Worm (Caenorhabditis elegans): Measurements from ENCODE around the gene ZK616.2.

ZK616.2 gene

DNA sequence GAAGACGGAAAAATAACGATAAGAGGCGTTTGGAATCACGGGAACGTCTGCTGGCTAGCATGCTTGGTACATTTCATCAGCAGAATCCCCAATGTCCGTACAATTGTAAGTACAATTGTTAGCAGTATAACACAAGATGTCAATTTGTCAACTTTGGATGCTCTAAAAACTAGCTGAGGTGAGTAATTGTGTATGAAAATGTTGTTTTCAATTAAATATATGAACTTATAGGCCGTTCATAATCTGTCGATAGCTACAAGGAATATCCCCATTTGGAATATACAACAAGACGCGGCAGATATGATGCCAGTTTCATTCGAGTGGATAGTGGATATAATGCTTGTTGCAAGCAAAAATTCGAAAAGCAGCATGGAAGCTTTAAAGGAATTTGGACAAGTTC is 12.6 kb upstream of the ZK616.2 start, which contains the start of gene F41H10.12:
Gene F41H10.12, plus strand, starts transcription at position 301 of the 400 bp plus-strand sequence.
- no peak for TF ChIP-seq ceh-91 (GFP tag; IDR thresholded peaks at IDR 0.05)
- no peak for TF ChIP-seq let-607 (tag; optimal IDR thresholded peaks at IDR 0.05)
- TF ChIP-seq ekl-4 (GFP tag; IDR thresholded peaks at IDR 0.05): no peak
- no peak for TF ChIP-seq B0336.3 (GFP tag; IDR thresholded peaks at IDR 0.05)
- no peak for TF ChIP-seq K11D2.4 (GFP tag; IDR thresholded peaks at IDR 0.05)
- no peak for TF ChIP-seq xnd-1 (tag; optimal IDR thresholded peaks at IDR 0.05)
- no peak for TF ChIP-seq hmg-20 (GFP tag; IDR thresholded peaks at IDR 0.05)
- no peak for TF ChIP-seq hlh-26 (GFP tag; conservative IDR thresholded peaks at IDR 0.05)
- no peak for TF ChIP-seq sea-2 (GFP tag; IDR thresholded peaks at IDR 0.05)
- no peak for TF ChIP-seq nfyb-1 (GFP tag; IDR thresholded peaks at IDR 0.05)
- no peak for TF ChIP-seq C17E4.6 (GFP tag; IDR thresholded peaks at IDR 0.05)
- no peak for TF ChIP-seq ztf-6 (GFP tag; IDR thresholded peaks at IDR 0.05)
- no peak for TF ChIP-seq gei-17 (GFP tag; optimal IDR thresholded peaks at IDR 0.05)
- TF ChIP-seq B0019.2 (GFP tag; conservative IDR thresholded peaks at IDR 0.05): no peak
- no peak for TF ChIP-seq attf-3 (GFP tag; conservative IDR thresholded peaks at IDR 0.05)
- no peak for TF ChIP-seq lin-54 (GFP tag; optimal IDR thresholded peaks at IDR 0.05)
- TF ChIP-seq mes-4 (tag; optimal IDR thresholded peaks at IDR 0.05): no peak

DNA sequence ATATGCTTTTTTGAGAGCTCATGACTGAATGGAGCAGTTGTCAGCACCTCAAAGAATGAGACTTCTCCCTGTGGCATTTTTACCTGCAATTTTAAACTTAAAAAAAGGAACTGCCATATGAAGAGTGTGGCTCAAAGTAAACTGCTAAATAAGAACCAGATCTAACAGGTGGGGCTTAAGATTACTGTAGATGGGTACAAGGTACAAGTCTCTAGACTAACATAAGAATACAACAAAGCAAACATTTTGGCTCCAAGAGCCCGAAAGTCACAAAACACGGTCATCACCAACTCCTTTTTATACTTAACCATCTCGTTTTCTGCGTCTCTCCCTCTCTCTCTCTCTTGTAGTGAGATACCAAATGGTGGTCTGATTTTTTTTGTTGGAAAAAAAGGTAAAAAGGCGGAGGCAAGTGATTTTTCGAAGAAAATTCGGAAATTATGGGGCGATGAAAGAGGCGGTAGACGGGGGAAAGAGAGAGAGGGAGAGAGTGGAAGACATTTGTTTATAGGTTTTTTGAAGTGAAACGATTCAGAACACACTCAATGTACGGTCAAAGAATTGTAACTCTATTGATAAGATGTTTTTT is 9.1 kb upstream of the ZK616.2 start, which contains the start of gene elo-6:
Gene elo-6, minus strand, starts transcription at position 83 of the 589 bp plus-strand sequence.
- TF ChIP-seq snpc-4 (GFP tag; optimal IDR thresholded peaks at IDR 0.05) (no peak), snpc-4 (tag; optimal IDR thresholded peaks at IDR 0.05) (peak in 1 of 4 experiments; percentile 23), Y53F4B.3 (GFP tag; IDR thresholded peaks at IDR 0.05) (no peak), athp-1 (tag; optimal IDR thresholded peaks at IDR 0.05) (no peak), C06A6.2 (GFP tag; conservative IDR thresholded peaks at IDR 0.05) (no peak), ztf-18 (tag; optimal IDR thresholded peaks at IDR 0.05) (peak; percentile 47), cebp-1 (GFP tag; IDR thresholded peaks at IDR 0.05) (no peak), cebp-1 (tag; optimal IDR thresholded peaks at IDR 0.05) (peak; percentile 52), mes-4 (tag; optimal IDR thresholded peaks at IDR 0.05) (no peak), attf-5 (GFP tag; optimal IDR thresholded peaks at IDR 0.05) (peak; percentile 31), efl-1 (GFP tag; optimal IDR thresholded peaks at IDR 0.05) (no peak), dox-1 (GFP tag; IDR thresholded peaks at IDR 0.05) (0 out of 2 replicates have a peak, but pooled peaks have one; percentile 34), nhr-80 (tag; optimal IDR thresholded peaks at IDR 0.05) (peak; percentile 89), C17E4.6 (GFP tag; IDR thresholded peaks at IDR 0.05) (no peak), lsl-1 (GFP tag; optimal IDR thresholded peaks at IDR 0.05) (no peak), bed-2 (GFP tag; IDR thresholded peaks at IDR 0.05) (no peak), atf-7 (tag; optimal IDR thresholded peaks at IDR 0.05) (peak; percentile 55), B0261.1 (tag; optimal IDR thresholded peaks at IDR 0.05) (no peak), bed-1 (GFP tag; IDR thresholded peaks at IDR 0.05) (no peak), B0019.2 (GFP tag; conservative IDR thresholded peaks at IDR 0.05) (no peak), gei-17 (GFP tag; optimal IDR thresholded peaks at IDR 0.05) (no peak), let-526 (GFP tag; IDR thresholded peaks at IDR 0.05) (no peak), madf-10 (tag; optimal IDR thresholded peaks at IDR 0.05) (peak; percentile 2), rcor-1 (GFP tag; IDR thresholded peaks at IDR 0.05) (no peak), ztf-22 (GFP tag; optimal IDR thresholded peaks at IDR 0.05) (no peak), ekl-4 (GFP tag; IDR thresholded peaks at IDR 0.05) (no peak), K12H6.12 (tag; optimal IDR thresholded peaks at IDR 0.05) (no peak)

All from whole organism, young adult.